Fruit fly (Drosophila melanogaster): ENCODE results near the gene CG11878.

The CG11878 gene

dm6 chr3R:25247379-25247869 lies 26.2 kb upstream of the CG11878 start, which contains the start of the genes RpS27 and Nup37 (continued):
- TF ChIP-seq Dp (GFP tag; optimal IDR thresholded peaks at IDR 0.05): peak; percentile 77
- peak; percentile 99 for TF ChIP-seq CG9727 (GFP tag; optimal IDR thresholded peaks at IDR 0.05)
- peak; percentile 97 for TF ChIP-seq CG4820 (GFP tag; optimal IDR thresholded peaks at IDR 0.05)
- TF ChIP-seq dmrt99B (tag; optimal IDR thresholded peaks at IDR 0.05): peak; percentile 91
- peak; percentile 95 for TF ChIP-seq al (GFP tag; IDR thresholded peaks at IDR 0.05)
- TF ChIP-seq CG11247 (GFP tag; IDR thresholded peaks at IDR 0.05): peak; percentile 99
- peak; percentile 96 for TF ChIP-seq CG32772 (GFP tag; IDR thresholded peaks at IDR 0.05)
- TF ChIP-seq CG6683 (GFP tag; optimal IDR thresholded peaks at IDR 0.05): peak; percentile 94
- TF ChIP-seq CG17186 (GFP tag; optimal IDR thresholded peaks at IDR 0.05): peak; percentile 96
- TF ChIP-seq bigmax (GFP tag; optimal IDR thresholded peaks at IDR 0.05): peak; percentile 86
- TF ChIP-seq CG13287 (GFP tag; IDR thresholded peaks at IDR 0.05; ENCODE audit: partially characterized antibody): peak; percentile 14; the same call in 1 of the 2 replicates
- peak; percentile 91 for TF ChIP-seq cwo (GFP tag; optimal IDR thresholded peaks at IDR 0.05)
- peak; percentile 89 for TF ChIP-seq CG4404 (GFP tag; IDR thresholded peaks at IDR 0.05)
- TF ChIP-seq CG14710 (tag; optimal IDR thresholded peaks at IDR 0.05): peak; percentile 97
- no peak for TF ChIP-seq eve (GFP tag; optimal IDR thresholded peaks at IDR 0.05)
- TF ChIP-seq ranshi (GFP tag; IDR thresholded peaks at IDR 0.05): peak; percentile 96
- TF ChIP-seq pfk (GFP tag; optimal IDR thresholded peaks at IDR 0.05): peak; percentile 90
- peak; percentile 98 for TF ChIP-seq disco-r (GFP tag; optimal IDR thresholded peaks at IDR 0.05)
- peak; percentile 81 for TF ChIP-seq CG15696 (tag; optimal IDR thresholded peaks at IDR 0.05)
- no peak for TF ChIP-seq sna (GFP tag; IDR thresholded peaks at IDR 0.05; ENCODE audit: partially characterized antibody)
- TF ChIP-seq CG32532 (GFP tag; IDR thresholded peaks at IDR 0.05): peak; percentile 98
- TF ChIP-seq tgo (GFP tag; IDR thresholded peaks at IDR 0.05): peak; percentile 95
- TF ChIP-seq crc (GFP tag; optimal IDR thresholded peaks at IDR 0.05): peak; percentile 97
- peak; percentile 90 for TF ChIP-seq ssp (GFP tag; IDR thresholded peaks at IDR 0.05)
- TF ChIP-seq CG7786 (GFP tag; optimal IDR thresholded peaks at IDR 0.05): peak; percentile 98
- peak; percentile 100 for TF ChIP-seq Ets65A (GFP tag)
- peak; percentile 97 for TF ChIP-seq CG6854 (GFP tag; optimal IDR thresholded peaks at IDR 0.05)
- peak; percentile 98 for TF ChIP-seq vfl (GFP tag; optimal IDR thresholded peaks at IDR 0.05)
- peak; percentile 99 for TF ChIP-seq Dbx (GFP tag; IDR thresholded peaks at IDR 0.05)
- TF ChIP-seq Lhr (GFP tag; optimal IDR thresholded peaks at IDR 0.05): peak; percentile 97
- TF ChIP-seq CG4854 (GFP tag; optimal IDR thresholded peaks at IDR 0.05): peak; percentile 98
- peak; percentile 91 for TF ChIP-seq Chrac-16 (GFP tag; optimal IDR thresholded peaks at IDR 0.05)
- TF ChIP-seq CG10565 (GFP tag; optimal IDR thresholded peaks at IDR 0.05): peak; percentile 91
- TF ChIP-seq da (GFP tag; optimal IDR thresholded peaks at IDR 0.05): peak; percentile 99
- peak; percentile 98 for TF ChIP-seq Rx (GFP tag; IDR thresholded peaks at IDR 0.05)
- peak; percentile 95 for TF ChIP-seq unpg (GFP tag; optimal IDR thresholded peaks at IDR 0.05)
- TF ChIP-seq vvl (GFP tag; IDR thresholded peaks at IDR 0.05): peak; percentile 98
- peak; percentile 97 for TF ChIP-seq pum (GFP tag; optimal IDR thresholded peaks at IDR 0.05)
- TF ChIP-seq sim (GFP tag; IDR thresholded peaks at IDR 0.05): peak; percentile 89
- TF ChIP-seq vnd (GFP tag; IDR thresholded peaks at IDR 0.05; ENCODE audit: partially characterized antibody): no peak
- peak; percentile 97 for TF ChIP-seq ATbp (GFP tag; optimal IDR thresholded peaks at IDR 0.05)
- peak; percentile 98 for TF ChIP-seq sqz (GFP tag; optimal IDR thresholded peaks at IDR 0.05)
- peak; percentile 93 for TF ChIP-seq CG8924 (tag; optimal IDR thresholded peaks at IDR 0.05)
- peak; percentile 85 for TF ChIP-seq CG11093 (GFP tag; IDR thresholded peaks at IDR 0.05)
- peak; percentile 96 for TF ChIP-seq CG33557 (GFP tag; optimal IDR thresholded peaks at IDR 0.05)
- TF ChIP-seq CG12659 (GFP tag; optimal IDR thresholded peaks at IDR 0.05): peak; percentile 99
- peak; percentile 99 for TF ChIP-seq CG10209 (GFP tag; optimal IDR thresholded peaks at IDR 0.05)
- no peak for TF ChIP-seq hth (optimal IDR thresholded peaks at IDR 0.05)
- TF ChIP-seq Poxn (GFP tag; IDR thresholded peaks at IDR 0.05): peak; percentile 84
- TF ChIP-seq CG15011 (GFP tag; optimal IDR thresholded peaks at IDR 0.05): peak; percentile 99
- peak; percentile 87 for TF ChIP-seq Ada2b (GFP tag; IDR thresholded peaks at IDR 0.05)
